Worm (Caenorhabditis elegans) whole organism, mixed stage, embryonic: ENCODE data around the gene ceh-31.

Source experiments
- cnd-1 ChIP-seq: fragments of 200-800 bp; sonication (Bioruptor generic); optimal IDR thresholded peaks from 2 replicates; lab custom pipeline; 2018; ENCODE audit warnings: mild to moderate bottlenecking, missing genetic modification characterization, missing compliant biosample characterization
- nhr-12 ChIP-seq: fragments of 150-350 bp; optimal IDR thresholded peaks from 2 replicates; lab custom pipeline; 2014; ENCODE audit warnings: missing biosample characterization, missing genetic modification characterization
- zip-8 ChIP-seq: fragments of 150-350 bp; optimal IDR thresholded peaks from 2 replicates; lab custom pipeline; 2014; ENCODE audit warnings: missing biosample characterization, missing genetic modification characterization

ce11 chrX:3054394-3054793 lies 15.8 kb downstream of the ceh-31 start:
- TF ChIP-seq nhr-12: no peak
- TF ChIP-seq cnd-1 (tag; lab: Kevin White, UChicago): no peak
- no peak for TF ChIP-seq zip-8 (tag; lab: Kevin White, UChicago)
